Fruit fly (Drosophila melanogaster) whole organism, adult: ENCODE results near the gene mus101.

Source experiments
- CG14711 ChIP-seq: fragments of 200-800 bp; sonication (Bioruptor generic); optimal IDR thresholded peaks from 2 replicates; lab custom pipeline; 2018; ENCODE audit warnings: missing biosample characterization, mild to moderate bottlenecking, missing genetic modification characterization, moderate library complexity
- CG1620 ChIP-seq: fragments of 200-800 bp; sonication (Bioruptor generic); optimal IDR thresholded peaks from 2 replicates; lab custom pipeline; 2016; ENCODE audit warnings: missing biosample characterization, missing genetic modification characterization
- CG33017 ChIP-seq: fragments of 200-800 bp; sonication (Bioruptor generic); optimal IDR thresholded peaks from 2 replicates; lab custom pipeline; 2018; ENCODE audit warnings: missing biosample characterization, mild to moderate bottlenecking, missing genetic modification characterization, moderate library complexity
- CG7045 ChIP-seq: fragments of 200-800 bp; sonication (Bioruptor generic); optimal IDR thresholded peaks from 2 replicates; lab custom pipeline; 2017; ENCODE audit warnings: missing biosample characterization, mild to moderate bottlenecking, missing genetic modification characterization
- Clk ChIP-seq: fragments of 200-800 bp; sonication (Bioruptor generic); optimal IDR thresholded peaks from 2 replicates; lab custom pipeline; 2017; ENCODE audit warnings: missing biosample characterization, missing genetic modification characterization
- bab1 ChIP-seq: fragments of 200-800 bp; sonication (Bioruptor generic); optimal IDR thresholded peaks from 3 replicates; lab custom pipeline; 2019; ENCODE audit warnings: missing biosample characterization, mild to moderate bottlenecking, missing genetic modification characterization, moderate library complexity
- kay ChIP-seq: fragments of 200-800 bp; sonication (Bioruptor generic); peaks from one replicate; lab custom pipeline; 2016; ENCODE audit warnings: missing biosample characterization, missing genetic modification characterization, borderline replicate concordance
- pad ChIP-seq: fragments of 200-800 bp; sonication (Bioruptor generic); optimal IDR thresholded peaks from 3 replicates; lab custom pipeline; 2017; ENCODE audit warnings: missing biosample characterization, missing genetic modification characterization, mild to moderate bottlenecking, moderate library complexity, missing genetic modification reagents
- tj ChIP-seq: fragments of 200-800 bp; sonication (Bioruptor generic); optimal IDR thresholded peaks from 3 replicates; lab custom pipeline; 2017; ENCODE audit warnings: missing biosample characterization, mild to moderate bottlenecking, missing genetic modification characterization, moderate library complexity
- toe ChIP-seq: fragments of 200-800 bp; sonication (Bioruptor generic); optimal IDR thresholded peaks from 2 replicates; lab custom pipeline; 2016; ENCODE audit warnings: missing biosample characterization, missing genetic modification characterization

dm6 chrX:13754476-13754875 is 32.4 kb downstream of the mus101 start:
- TF ChIP-seq toe (no peak), bab1 (no peak), Clk (no peak), CG1620 (peak; percentile 7), CG14711 (tag; lab: Kevin White, UChicago) (no peak), CG33017 (tag; lab: Kevin White, UChicago) (no peak), tj (GFP tag; lab: Kevin White, UChicago) (peak; percentile 91), kay (GFP tag; lab: Kevin White, UChicago) (no peak), CG7045 (GFP tag; lab: Kevin White, UChicago) (no peak), pad (GFP tag; lab: Kevin White, UChicago) (no peak)
